Worm (Caenorhabditis elegans): ENCODE data around the gene fbxb-37.

The fbxb-37 gene

ce11 chrII:2093456-2093926 lies at the start of gene fbxb-37:
fbxb-37 (minus strand) TSS chrII:2093876.
- no peak for TF ChIP-seq aly-1 (tag; optimal IDR thresholded peaks at IDR 0.05)
- no peak for TF ChIP-seq tbx-11 (GFP tag; IDR thresholded peaks at IDR 0.05)
- TF ChIP-seq tbx-37 (GFP tag; conservative IDR thresholded peaks at IDR 0.05) = no peak
- no peak for TF ChIP-seq hnd-1 (tag; optimal IDR thresholded peaks at IDR 0.05)
- TF ChIP-seq ceh-13 (GFP tag; optimal IDR thresholded peaks at IDR 0.05) = no peak
- no peak for TF ChIP-seq ama-1 (optimal IDR thresholded peaks at IDR 0.05)
- no peak for TF ChIP-seq hmg-4 (GFP tag; optimal IDR thresholded peaks at IDR 0.05)
- no peak for TF ChIP-seq sea-1 (GFP tag; conservative IDR thresholded peaks at IDR 0.05)
- TF ChIP-seq F13C5.2 (tag; optimal IDR thresholded peaks at IDR 0.05) = no peak
- no peak for TF ChIP-seq flt-1 (GFP tag; IDR thresholded peaks at IDR 0.05)
- TF ChIP-seq hmbx-1 (tag; optimal IDR thresholded peaks at IDR 0.05) = no peak
- TF ChIP-seq ets-7 (tag; optimal IDR thresholded peaks at IDR 0.05) = no peak
- TF ChIP-seq pes-1 (GFP tag; IDR thresholded peaks at IDR 0.05) = no peak
- TF ChIP-seq scrt-1 (GFP tag; IDR thresholded peaks at IDR 0.05) = no peak
- no peak for TF ChIP-seq ceh-36 (tag; optimal IDR thresholded peaks at IDR 0.05)
- no peak for TF ChIP-seq B0310.2 (tag; optimal IDR thresholded peaks at IDR 0.05)

ce11 chrII:2140817-2141216 lies 47.1 kb upstream of the fbxb-37 start, which contains the start of gene C40A11.3:
C40A11.3 (plus strand) TSS chrII:2141117.
- TF ChIP-seq flt-1 (GFP tag; IDR thresholded peaks at IDR 0.05) (no peak), tbx-37 (GFP tag; conservative IDR thresholded peaks at IDR 0.05) (no peak), aly-1 (tag; optimal IDR thresholded peaks at IDR 0.05) (no peak), ceh-36 (tag; optimal IDR thresholded peaks at IDR 0.05) (no peak), pes-1 (GFP tag; IDR thresholded peaks at IDR 0.05) (no peak), hnd-1 (tag; optimal IDR thresholded peaks at IDR 0.05) (no peak)

ce11 chrII:2138901-2139300 lies 45.2 kb upstream of the fbxb-37 start:
- TF ChIP-seq tbx-37 (GFP tag; conservative IDR thresholded peaks at IDR 0.05) = no peak

- TF ChIP-seq tra-4 (tag; optimal IDR thresholded peaks at IDR 0.05) = no peak
These were observed 43.6 kb upstream of the fbxb-37 start, which contains the start of gene C40A11.4 for ce11 chrII:2137235-2137634. C40A11.4 (plus strand) TSS chrII:2137422.

ce11 chrII:2135604-2136003 lies 41.9 kb upstream of the fbxb-37 start, which contains the start of gene hpo-7:
hpo-7 (minus strand) TSS chrII:2135704.
- TF ChIP-seq ets-7 (tag; optimal IDR thresholded peaks at IDR 0.05) = no peak
- TF ChIP-seq F13C5.2 (tag; optimal IDR thresholded peaks at IDR 0.05) = no peak
- no peak for TF ChIP-seq tbx-37 (GFP tag; conservative IDR thresholded peaks at IDR 0.05)
- no peak for TF ChIP-seq ceh-13 (GFP tag; optimal IDR thresholded peaks at IDR 0.05)
- no peak for TF ChIP-seq B0310.2 (tag; optimal IDR thresholded peaks at IDR 0.05)
- TF ChIP-seq aly-1 (tag; optimal IDR thresholded peaks at IDR 0.05) = no peak
- TF ChIP-seq ceh-36 (tag; optimal IDR thresholded peaks at IDR 0.05) = no peak

- TF ChIP-seq tra-4 (tag; optimal IDR thresholded peaks at IDR 0.05) = no peak
- no peak for TF ChIP-seq pes-1 (GFP tag; IDR thresholded peaks at IDR 0.05)
- no peak for TF ChIP-seq ets-7 (tag; optimal IDR thresholded peaks at IDR 0.05)
- no peak for TF ChIP-seq F13C5.2 (tag; optimal IDR thresholded peaks at IDR 0.05)
- TF ChIP-seq sea-1 (GFP tag; conservative IDR thresholded peaks at IDR 0.05) = no peak
- TF ChIP-seq aly-1 (tag; optimal IDR thresholded peaks at IDR 0.05) = no peak
- no peak for TF ChIP-seq B0310.2 (tag; optimal IDR thresholded peaks at IDR 0.05)
- TF ChIP-seq ceh-36 (tag; optimal IDR thresholded peaks at IDR 0.05) = no peak
- no peak for TF ChIP-seq ama-1 (optimal IDR thresholded peaks at IDR 0.05)
- no peak for TF ChIP-seq hnd-1 (tag; optimal IDR thresholded peaks at IDR 0.05)
- no peak for TF ChIP-seq tbx-11 (GFP tag; IDR thresholded peaks at IDR 0.05)
- no peak for TF ChIP-seq tbx-37 (GFP tag; conservative IDR thresholded peaks at IDR 0.05)
- TF ChIP-seq hmbx-1 (tag; optimal IDR thresholded peaks at IDR 0.05) = no peak
- no peak for TF ChIP-seq flt-1 (GFP tag; IDR thresholded peaks at IDR 0.05)
- TF ChIP-seq scrt-1 (GFP tag; IDR thresholded peaks at IDR 0.05) = no peak
- no peak for TF ChIP-seq hmg-4 (GFP tag; optimal IDR thresholded peaks at IDR 0.05)
- TF ChIP-seq ceh-13 (GFP tag; optimal IDR thresholded peaks at IDR 0.05) = no peak
These were observed 37.1 kb upstream of the fbxb-37 start, which contains the start of gene sdz-28 for ce11 chrII:2130770-2131169. sdz-28 (plus strand) TSS chrII:2131070.

ce11 chrII:2122762-2123161 lies 29.1 kb upstream of the fbxb-37 start:
- TF ChIP-seq tbx-37 (GFP tag; conservative IDR thresholded peaks at IDR 0.05) (no peak), tbx-11 (GFP tag; IDR thresholded peaks at IDR 0.05) (no peak), F13C5.2 (tag; optimal IDR thresholded peaks at IDR 0.05) (no peak), ama-1 (optimal IDR thresholded peaks at IDR 0.05) (no peak), sea-1 (GFP tag; conservative IDR thresholded peaks at IDR 0.05) (no peak), flt-1 (GFP tag; IDR thresholded peaks at IDR 0.05) (no peak), B0310.2 (tag; optimal IDR thresholded peaks at IDR 0.05) (no peak)

ce11 chrII:2122091-2122490 lies 28.4 kb upstream of the fbxb-37 start, which contains the start of gene math-37:
math-37 (minus strand) TSS chrII:2122191.
- TF ChIP-seq hnd-1 (tag; optimal IDR thresholded peaks at IDR 0.05) (no peak), scrt-1 (GFP tag; IDR thresholded peaks at IDR 0.05) (no peak), hmg-4 (GFP tag; optimal IDR thresholded peaks at IDR 0.05) (no peak), tbx-37 (GFP tag; conservative IDR thresholded peaks at IDR 0.05) (no peak), tbx-11 (GFP tag; IDR thresholded peaks at IDR 0.05) (no peak), aly-1 (tag; optimal IDR thresholded peaks at IDR 0.05) (no peak), F13C5.2 (tag; optimal IDR thresholded peaks at IDR 0.05) (no peak), flt-1 (GFP tag; IDR thresholded peaks at IDR 0.05) (no peak), ets-7 (tag; optimal IDR thresholded peaks at IDR 0.05) (no peak)

- TF ChIP-seq ceh-13 (GFP tag; optimal IDR thresholded peaks at IDR 0.05) (no peak), hmg-4 (GFP tag; optimal IDR thresholded peaks at IDR 0.05) (no peak), B0310.2 (tag; optimal IDR thresholded peaks at IDR 0.05) (no peak), aly-1 (tag; optimal IDR thresholded peaks at IDR 0.05) (no peak), hmbx-1 (tag; optimal IDR thresholded peaks at IDR 0.05) (no peak), pes-1 (GFP tag; IDR thresholded peaks at IDR 0.05) (no peak), sea-1 (GFP tag; conservative IDR thresholded peaks at IDR 0.05) (no peak), scrt-1 (GFP tag; IDR thresholded peaks at IDR 0.05) (no peak), ceh-36 (tag; optimal IDR thresholded peaks at IDR 0.05) (no peak), tbx-37 (GFP tag; conservative IDR thresholded peaks at IDR 0.05) (no peak)
These were observed 23.1 kb upstream of the fbxb-37 start, which contains the start of gene srh-195 for ce11 chrII:2116794-2117193. srh-195 (minus strand) TSS chrII:2116894.

All from whole organism, early embryonic.